Worm (Caenorhabditis elegans): ENCODE data around the gene pqn-31.

DNA sequence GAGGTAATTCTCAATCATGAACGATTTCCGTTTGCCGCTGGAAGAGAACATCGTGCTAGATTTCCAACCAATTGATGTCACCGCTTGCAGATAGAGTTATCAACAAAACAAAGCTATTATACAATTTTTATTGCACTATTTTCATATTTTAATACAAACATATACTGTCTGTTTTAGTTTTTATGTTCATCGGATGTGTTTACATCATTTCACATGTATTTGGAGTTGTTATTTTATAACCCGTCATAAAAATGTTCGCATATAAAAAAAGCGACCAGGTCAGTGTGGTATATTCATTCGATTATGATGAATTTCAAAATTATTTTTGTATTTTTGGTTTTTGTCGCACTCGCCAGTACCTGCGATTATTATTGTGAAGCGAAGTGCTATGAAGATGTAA lies 13.8 kb downstream of the pqn-31 start, which contains the start of gene F21C10.11:
- TF ChIP-seq pes-1 (GFP tag; IDR thresholded peaks at IDR 0.05): no peak
- TF ChIP-seq ama-1 (optimal IDR thresholded peaks at IDR 0.05): no peak
- no peak for TF ChIP-seq hmbx-1 (tag; optimal IDR thresholded peaks at IDR 0.05)
- no peak for TF ChIP-seq B0310.2 (tag; optimal IDR thresholded peaks at IDR 0.05)
- no peak for TF ChIP-seq tra-4 (tag; optimal IDR thresholded peaks at IDR 0.05)
- TF ChIP-seq flt-1 (GFP tag; IDR thresholded peaks at IDR 0.05): no peak
- TF ChIP-seq tbx-11 (GFP tag; IDR thresholded peaks at IDR 0.05): no peak
- no peak for TF ChIP-seq scrt-1 (GFP tag; IDR thresholded peaks at IDR 0.05)
- no peak for TF ChIP-seq hmg-4 (GFP tag; optimal IDR thresholded peaks at IDR 0.05)
- no peak for TF ChIP-seq tbx-37 (GFP tag; conservative IDR thresholded peaks at IDR 0.05)

All from whole organism, early embryonic.